Worm (Caenorhabditis elegans) whole organism, early embryonic: ENCODE measurements around the gene F45F2.9.

Source experiments
- B0310.2 ChIP-seq: sonication (generic microtip); optimal IDR thresholded peaks from 2 replicates; lab custom pipeline; 2016; ENCODE audit warnings: mild to moderate bottlenecking, missing genetic modification characterization, missing compliant biosample characterization
- F13C5.2 ChIP-seq: sonication (generic microtip); optimal IDR thresholded peaks from 2 replicates; lab custom pipeline; 2017; ENCODE audit warnings: mild to moderate bottlenecking, missing genetic modification characterization, inconsistent platforms, missing compliant biosample characterization
- ama-1 ChIP-seq: fragments of 150-350 bp; optimal IDR thresholded peaks from 2 replicates; lab custom pipeline; 2014
- ceh-13 ChIP-seq: fragments of 200-800 bp; sonication (Bioruptor generic); optimal IDR thresholded peaks from 2 replicates; lab custom pipeline; 2018; ENCODE audit warnings: mild to moderate bottlenecking, missing genetic modification characterization, missing compliant biosample characterization
- ceh-36 ChIP-seq: sonication (generic microtip); optimal IDR thresholded peaks from 2 replicates; lab custom pipeline; 2016; ENCODE audit warnings: missing genetic modification characterization, inconsistent platforms, missing compliant biosample characterization
- ets-7 ChIP-seq: sonication (generic microtip); optimal IDR thresholded peaks from 2 replicates; lab custom pipeline; 2016; ENCODE audit warnings: missing genotype, missing genetic modification characterization, missing compliant biosample characterization
- flt-1 ChIP-seq: fragments of 200-800 bp; sonication (Bioruptor generic); IDR thresholded peaks from 2 replicates; pipeline ENCODE4 v1.3.6; 2022; ENCODE audit warnings: missing genetic modification characterization, missing compliant biosample characterization
- hmbx-1 ChIP-seq: sonication (generic microtip); optimal IDR thresholded peaks from 2 replicates; lab custom pipeline; 2016; ENCODE audit warnings: mild to moderate bottlenecking, missing genetic modification characterization, missing compliant biosample characterization
- hmg-4 ChIP-seq: fragments of 200-800 bp; sonication (Bioruptor generic); optimal IDR thresholded peaks from 2 replicates; lab custom pipeline; 2018; ENCODE audit warnings: mild to moderate bottlenecking, missing genetic modification characterization, missing compliant biosample characterization
- hnd-1 ChIP-seq: sonication (generic microtip); optimal IDR thresholded peaks from 2 replicates; lab custom pipeline; 2016; ENCODE audit warnings: missing genetic modification characterization, missing compliant biosample characterization
- pes-1 ChIP-seq: fragments of 200-800 bp; sonication (Bioruptor generic); IDR thresholded peaks from 2 replicates; pipeline ENCODE4 v1.3.6; 2022; ENCODE audit warnings: missing genetic modification reagents, missing genetic modification characterization, missing compliant biosample characterization
- scrt-1 ChIP-seq: fragments of 200-800 bp; sonication (Bioruptor generic); IDR thresholded peaks from 2 replicates; pipeline ENCODE4 v1.3.6; 2022; ENCODE audit warnings: missing genetic modification characterization, missing compliant biosample characterization
- tbx-37 ChIP-seq: fragments of 200-800 bp; sonication (Bioruptor generic); conservative IDR thresholded peaks from 2 replicates; pipeline ENCODE4 v1.3.6; 2022; ENCODE audit warnings: missing genetic modification reagents, missing genetic modification characterization, missing compliant biosample characterization
- tra-4 ChIP-seq: sonication (generic microtip); optimal IDR thresholded peaks from 2 replicates; lab custom pipeline; 2017; ENCODE audit warnings: missing genetic modification characterization, missing compliant biosample characterization

- TF ChIP-seq ama-1 (no peak), tbx-37 (GFP tag; lab: Robert Waterston, UW) (no peak), flt-1 (GFP tag; lab: Robert Waterston, UW) (no peak), hnd-1 (no peak), B0310.2 (no peak), ceh-13 (no peak), tra-4 (no peak), hmbx-1 (tag; lab: Kevin White, UChicago) (no peak), scrt-1 (GFP tag; lab: Robert Waterston, UW) (no peak), ets-7 (tag; lab: Kevin White, UChicago) (no peak), ceh-36 (tag; lab: Kevin White, UChicago) (no peak), pes-1 (GFP tag; lab: Robert Waterston, UW) (no peak), F13C5.2 (tag; lab: Kevin White, UChicago) (no peak), hmg-4 (no peak)
Observed at ce11 chrV:8495106-8495505, 18.2 kb downstream of the F45F2.9 start.
